Worm (Caenorhabditis elegans) whole organism, L2 larva: ENCODE data around the gene rabx-5.

Experiments used
- egl-27 ChIP-seq: sonication (generic microtip); optimal IDR thresholded peaks from 3 replicates; lab custom pipeline; 2017; ENCODE audit warnings: missing biosample characterization, missing genetic modification reagents, missing genetic modification characterization
- fos-1 ChIP-seq: fragments of 150-350 bp; optimal IDR thresholded peaks from 2 replicates; lab custom pipeline; 2014; ENCODE audit warnings: missing biosample characterization, missing genetic modification characterization
- lin-39 ChIP-seq: fragments of 150-350 bp; optimal IDR thresholded peaks from 2 replicates; lab custom pipeline; 2014; ENCODE audit warnings: missing biosample characterization, missing genetic modification reagents, missing genetic modification characterization
- lsy-2 ChIP-seq, 2 experiments: fragments of 150-350 bp in 1 of 2; sonication (generic microtip) in 1 of 2; optimal IDR thresholded peaks; 2 replicates each; lab custom pipeline; 2014 to 2017; ENCODE audit warnings: missing biosample characterization in 2 of 2, missing genetic modification characterization in 2 of 2
- nhr-12 ChIP-seq: fragments of 150-350 bp; optimal IDR thresholded peaks from 2 replicates; lab custom pipeline; 2014; ENCODE audit warnings: missing biosample characterization, missing genetic modification characterization
- nhr-21 ChIP-seq: fragments of 150-350 bp; optimal IDR thresholded peaks from 2 replicates; lab custom pipeline; 2014; ENCODE audit warnings: missing biosample characterization, missing genetic modification characterization
- nhr-6 ChIP-seq: fragments of 150-350 bp; optimal IDR thresholded peaks from 2 replicates; lab custom pipeline; 2014; ENCODE audit warnings: missing biosample characterization, missing genetic modification characterization
- skn-1 ChIP-seq: sonication (generic microtip); optimal IDR thresholded peaks from 2 replicates; lab custom pipeline; 2017; ENCODE audit warnings: missing biosample characterization, missing genetic modification characterization
- ztf-11 ChIP-seq: sonication (generic microtip); optimal IDR thresholded peaks from 2 replicates; lab custom pipeline; 2017; ENCODE audit warnings: missing biosample characterization, missing genetic modification characterization
- ztf-4 ChIP-seq: fragments of 150-350 bp; optimal IDR thresholded peaks from 2 replicates; lab custom pipeline; 2014; ENCODE audit warnings: missing biosample characterization, missing genetic modification characterization

- TF ChIP-seq ztf-11 (tag; lab: Kevin White, UChicago) (no peak), nhr-21 (no peak), ztf-4 (no peak), lin-39 (tag; lab: Kevin White, UChicago) (no peak), skn-1 (tag; lab: Kevin White, UChicago) (no peak), nhr-6 (tag; lab: Kevin White, UChicago) (no peak), egl-27 (tag; lab: Kevin White, UChicago) (peak; percentile 32), lsy-2 (tag; optimal IDR thresholded peaks at IDR 0.05; lab: Kevin White, UChicago) (no peak), fos-1 (tag; lab: Kevin White, UChicago) (peak; percentile 33), nhr-12 (tag; lab: Kevin White, UChicago) (no peak)
Observed at ce11 chrIII:10636493-10637031, 31.4 kb downstream of the rabx-5 start.
